Fruit fly (Drosophila melanogaster) whole organism, wandering third instar larva: Measurements from ENCODE around the gene Lamtor1.

ENCODE experiments used
- Myc ChIP-seq: fragments of >200 bp; optimal IDR thresholded peaks from 2 replicates; lab custom pipeline; 2017
- Vsx2 ChIP-seq: fragments of 200-300, 225-300 bp; sonication (Bioruptor generic); optimal IDR thresholded peaks from 2 replicates; lab custom pipeline; 2018; ENCODE audit warnings: missing biosample characterization, missing genetic modification characterization; ENCODE audit not compliant: partially characterized antibody
- br ChIP-seq: fragments of 200-800 bp; sonication (Bioruptor generic); optimal IDR thresholded peaks from 2 replicates; lab custom pipeline; 2016; ENCODE audit warnings: missing biosample characterization, missing genetic modification characterization
- dmrt93B ChIP-seq: fragments of 200-800 bp; sonication (Bioruptor generic); optimal IDR thresholded peaks from 2 replicates; lab custom pipeline; 2018; ENCODE audit warnings: missing biosample characterization, mild to moderate bottlenecking, missing genetic modification characterization
- lola ChIP-seq: fragments of >200 bp; optimal IDR thresholded peaks from 2 replicates; lab custom pipeline; 2017; ENCODE audit warnings: missing biosample characterization, missing genetic modification characterization

Lamtor1 gene

DNA sequence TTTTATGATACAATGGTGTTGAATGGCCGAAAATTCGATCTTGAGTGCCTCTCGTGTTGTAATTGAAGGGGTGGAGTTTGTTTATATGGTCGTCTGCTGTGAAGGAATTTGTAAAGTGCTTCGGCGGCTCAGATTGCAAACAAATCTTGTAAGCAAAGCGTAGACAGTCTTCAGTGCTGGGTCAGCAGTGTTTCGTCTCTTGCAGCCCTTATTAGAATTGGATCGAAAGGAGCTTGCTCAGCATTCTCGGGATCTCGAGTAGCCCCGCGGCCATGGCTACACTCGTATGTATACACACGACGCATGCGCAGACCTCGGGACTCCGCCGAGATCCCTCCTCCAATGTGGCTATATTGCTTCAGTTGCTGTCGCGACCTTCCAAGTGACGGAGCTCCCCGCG, 50.7 kb downstream of the Lamtor1 start:
- TF ChIP-seq Myc (lab: Kevin White, UChicago) = no peak
- TF ChIP-seq br = no peak
- TF ChIP-seq dmrt93B (GFP tag; lab: Kevin White, UChicago) = no peak
- TF ChIP-seq Vsx2 = no peak
- TF ChIP-seq lola = no peak
- TF ChIP-seq, all 38 proteins: peak for 0
